Fruit fly (Drosophila melanogaster): ENCODE data around the gene CG7083.

The CG7083 gene

dm6 chr3L:8358776-8359455 is 18.3 kb downstream of the CG7083 start:
- no peak for TF ChIP-seq onecut (GFP tag; IDR thresholded peaks at IDR 0.05)
- TF ChIP-seq CG30431 (GFP tag; optimal IDR thresholded peaks at IDR 0.05): no peak
- TF ChIP-seq CG13424 (tag; optimal IDR thresholded peaks at IDR 0.05): no peak
- TF ChIP-seq hbn (GFP tag; IDR thresholded peaks at IDR 0.05; ENCODE audit: partially characterized antibody): peak; percentile 69
- TF ChIP-seq ftz-f1 (GFP tag; optimal IDR thresholded peaks at IDR 0.05): peak; percentile 61
- no peak for TF ChIP-seq CG14667 (GFP tag; IDR thresholded peaks at IDR 0.05)
- TF ChIP-seq crp (GFP tag; optimal IDR thresholded peaks at IDR 0.05): peak in 1 of 2 experiments; percentile 85
- TF ChIP-seq CG12236 (GFP tag; optimal IDR thresholded peaks at IDR 0.05): no peak
- TF ChIP-seq salm (tag; optimal IDR thresholded peaks at IDR 0.05): no peak
- TF ChIP-seq CG6175 (GFP tag; IDR thresholded peaks at IDR 0.05): no peak
- peak in 1 of 2 experiments; percentile 53 for TF ChIP-seq Hr78 (GFP tag; optimal IDR thresholded peaks at IDR 0.05)
- no peak for TF ChIP-seq Aef1 (GFP tag; IDR thresholded peaks at IDR 0.05)
- no peak for TF ChIP-seq CG8089 (GFP tag; optimal IDR thresholded peaks at IDR 0.05)
- TF ChIP-seq kni (GFP tag; optimal IDR thresholded peaks at IDR 0.05): no peak
- no peak for TF ChIP-seq cg (GFP tag; optimal IDR thresholded peaks at IDR 0.05)
- no peak for TF ChIP-seq CG16863 (GFP tag; optimal IDR thresholded peaks at IDR 0.05)
- TF ChIP-seq CG15601 (tag; optimal IDR thresholded peaks at IDR 0.05): no peak
- TF ChIP-seq CG32532 (GFP tag; IDR thresholded peaks at IDR 0.05): no peak
- TF ChIP-seq CG2116 (GFP tag; optimal IDR thresholded peaks at IDR 0.05): peak; percentile 58
- peak; percentile 62 for TF ChIP-seq BEAF-32 (GFP tag; optimal IDR thresholded peaks at IDR 0.05)
- no peak for TF ChIP-seq BtbVII (GFP tag; optimal IDR thresholded peaks at IDR 0.05)
- TF ChIP-seq CG13287 (GFP tag; IDR thresholded peaks at IDR 0.05; ENCODE audit: partially characterized antibody): peak; percentile 76
- peak; percentile 41; the same call in 1 of the 2 replicates for TF ChIP-seq ato (GFP tag; IDR thresholded peaks at IDR 0.05; ENCODE audit: partially characterized antibody)
- TF ChIP-seq gem (tag; optimal IDR thresholded peaks at IDR 0.05): no peak
- no peak for TF ChIP-seq trem (tag; optimal IDR thresholded peaks at IDR 0.05)
- 0 out of 3 replicates have a peak, but pooled peaks have one; percentile 61 for TF ChIP-seq mld (GFP tag; IDR thresholded peaks at IDR 0.05; ENCODE audit: partially characterized antibody)
- TF ChIP-seq ems (GFP tag; optimal IDR thresholded peaks at IDR 0.05): no peak
- no peak for TF ChIP-seq danr (GFP tag; IDR thresholded peaks at IDR 0.05)
- peak; percentile 95 for TF ChIP-seq CG34376 (GFP tag; optimal IDR thresholded peaks at IDR 0.05)
- TF ChIP-seq Sry-δ (GFP tag; optimal IDR thresholded peaks at IDR 0.05): peak; percentile 55
- no peak for TF ChIP-seq CG18476 (GFP tag; optimal IDR thresholded peaks at IDR 0.05)
- TF ChIP-seq CG12942 (GFP tag; optimal IDR thresholded peaks at IDR 0.05): no peak
- no peak for TF ChIP-seq CG12744 (GFP tag; optimal IDR thresholded peaks at IDR 0.05)
- TF ChIP-seq Mrtf (GFP tag; IDR thresholded peaks at IDR 0.05): no peak
- TF ChIP-seq Hr51 (GFP tag; optimal IDR thresholded peaks at IDR 0.05): no peak
- TF ChIP-seq CG7963 (GFP tag; IDR thresholded peaks at IDR 0.05; ENCODE audit: partially characterized antibody): 0 out of 3 replicates have a peak, but pooled peaks have one; percentile 17
- TF ChIP-seq bbx (GFP tag; IDR thresholded peaks at IDR 0.05; ENCODE audit: partially characterized antibody): peak; percentile 57; the same call in 1 of the 2 replicates
- TF ChIP-seq dysf (GFP tag; IDR thresholded peaks at IDR 0.05): no peak
- peak; percentile 75; the same call in 3 of the 4 replicates for TF ChIP-seq chinmo (GFP tag; IDR thresholded peaks at IDR 0.05; ENCODE audit: partially characterized antibody)
- no peak for TF ChIP-seq chif (GFP tag; optimal IDR thresholded peaks at IDR 0.05)
- no peak for TF ChIP-seq CG3163 (GFP tag; optimal IDR thresholded peaks at IDR 0.05)
- no peak for TF ChIP-seq bcd (GFP tag; optimal IDR thresholded peaks at IDR 0.05)
- TF ChIP-seq Poxn (GFP tag; IDR thresholded peaks at IDR 0.05): no peak
- no peak for TF ChIP-seq CG43689 (GFP tag; IDR thresholded peaks at IDR 0.05)
- TF ChIP-seq her (GFP tag; optimal IDR thresholded peaks at IDR 0.05): no peak
- TF ChIP-seq CG5180 (GFP tag; optimal IDR thresholded peaks at IDR 0.05): no peak
- TF ChIP-seq sug (tag; optimal IDR thresholded peaks at IDR 0.05): peak; percentile 99
- TF ChIP-seq CG18619 (GFP tag; optimal IDR thresholded peaks at IDR 0.05): no peak

All from whole organism, embryonic.